Fruit fly (Drosophila melanogaster): ENCODE measurements around the gene CG10375.

The CG10375 gene

dm6 chr3R:23722680-23723372 is 44.7 kb upstream of the CG10375 start, which contains the start of gene CG10365 (continued):
- TF ChIP-seq CG3407 (GFP tag; optimal IDR thresholded peaks at IDR 0.05), result peak; percentile 54
- peak in 1 of 2 experiments; percentile 46 for TF ChIP-seq crp (GFP tag; optimal IDR thresholded peaks at IDR 0.05)
- TF ChIP-seq ac (GFP tag; optimal IDR thresholded peaks at IDR 0.05), result no peak
- TF ChIP-seq CG14667 (GFP tag; IDR thresholded peaks at IDR 0.05), result peak; percentile 62
- TF ChIP-seq ranshi (GFP tag; IDR thresholded peaks at IDR 0.05), result peak; percentile 88
- TF ChIP-seq fd64A (GFP tag; optimal IDR thresholded peaks at IDR 0.05), result no peak
- TF ChIP-seq az2 (GFP tag; optimal IDR thresholded peaks at IDR 0.05), result peak; percentile 81
- no peak for TF ChIP-seq fru (optimal IDR thresholded peaks at IDR 0.05)
- TF ChIP-seq zfh2 (GFP tag; optimal IDR thresholded peaks at IDR 0.05), result no peak
- TF ChIP-seq btn (GFP tag; optimal IDR thresholded peaks at IDR 0.05), result no peak
- peak; percentile 68 for TF ChIP-seq nom (GFP tag; optimal IDR thresholded peaks at IDR 0.05)
- no peak for TF ChIP-seq CG16813 (GFP tag; IDR thresholded peaks at IDR 0.05; ENCODE audit: partially characterized antibody)
- TF ChIP-seq chn (GFP tag; optimal IDR thresholded peaks at IDR 0.05), result no peak
- TF ChIP-seq CG17612 (GFP tag; IDR thresholded peaks at IDR 0.05), result peak; percentile 72
- no peak for TF ChIP-seq usp (GFP tag; optimal IDR thresholded peaks at IDR 0.05)
- TF ChIP-seq ab (GFP tag; optimal IDR thresholded peaks at IDR 0.05), result no peak
- peak in 1 of 2 experiments; percentile 86 for TF ChIP-seq dpn (GFP tag; optimal IDR thresholded peaks at IDR 0.05)
- TF ChIP-seq CG3281 (GFP tag; optimal IDR thresholded peaks at IDR 0.05), result peak; percentile 86
- TF ChIP-seq Hsf (GFP tag; optimal IDR thresholded peaks at IDR 0.05), result peak; percentile 38
- TF ChIP-seq scrt (GFP tag; optimal IDR thresholded peaks at IDR 0.05), result peak; percentile 81
- TF ChIP-seq gcm (GFP tag; optimal IDR thresholded peaks at IDR 0.05), result peak; percentile 91
- TF ChIP-seq sc (optimal IDR thresholded peaks at IDR 0.05), result no peak
- peak; percentile 24 for TF ChIP-seq sc (GFP tag; optimal IDR thresholded peaks at IDR 0.05)
- peak; percentile 70 for TF ChIP-seq CG11696 (GFP tag; IDR thresholded peaks at IDR 0.05)
- no peak for TF ChIP-seq Dip2 (GFP tag; IDR thresholded peaks at IDR 0.05)
- TF ChIP-seq Doc3 (GFP tag; IDR thresholded peaks at IDR 0.05; ENCODE audit: partially characterized antibody), result no peak
- peak; percentile 83 for TF ChIP-seq CG10366 (GFP tag; IDR thresholded peaks at IDR 0.05)
- no peak for TF ChIP-seq stwl (tag; optimal IDR thresholded peaks at IDR 0.05)
- TF ChIP-seq CG5180 (GFP tag; optimal IDR thresholded peaks at IDR 0.05), result peak; percentile 70
- no peak for TF ChIP-seq CG7928 (GFP tag; optimal IDR thresholded peaks at IDR 0.05)
- no peak for TF ChIP-seq gcm2 (GFP tag; optimal IDR thresholded peaks at IDR 0.05)
- peak; percentile 80 for TF ChIP-seq sob (GFP tag; IDR thresholded peaks at IDR 0.05)
- peak; percentile 83 for TF ChIP-seq CG14441 (GFP tag; IDR thresholded peaks at IDR 0.05)
- TF ChIP-seq ash1 (GFP tag; optimal IDR thresholded peaks at IDR 0.05), result no peak
- TF ChIP-seq dm (GFP tag; optimal IDR thresholded peaks at IDR 0.05), result no peak
- TF ChIP-seq CG10543 (GFP tag; optimal IDR thresholded peaks at IDR 0.05), result peak; percentile 69
- TF ChIP-seq Fer3 (tag; optimal IDR thresholded peaks at IDR 0.05), result peak; percentile 92
- TF ChIP-seq CG4404 (GFP tag; IDR thresholded peaks at IDR 0.05), result 0 out of 2 replicates have a peak, but pooled peaks have one; percentile 34
- TF ChIP-seq Trl (optimal IDR thresholded peaks at IDR 0.05), result peak; percentile 78 to 89
- no peak for TF ChIP-seq Trl (GFP tag; optimal IDR thresholded peaks at IDR 0.05)
- TF ChIP-seq tup (GFP tag; optimal IDR thresholded peaks at IDR 0.05), result no peak
- TF ChIP-seq CG14860 (GFP tag; IDR thresholded peaks at IDR 0.05; ENCODE audit: partially characterized antibody), result no peak
- no peak for TF ChIP-seq Taf1 (GFP tag; IDR thresholded peaks at IDR 0.05)
- TF ChIP-seq dmrt99B (tag; optimal IDR thresholded peaks at IDR 0.05), result peak; percentile 95
- peak; percentile 84 for TF ChIP-seq Hr3 (GFP tag; optimal IDR thresholded peaks at IDR 0.05)
- TF ChIP-seq Eip74EF (GFP tag; optimal IDR thresholded peaks at IDR 0.05), result peak in 1 of 2 experiments; percentile 93
- TF ChIP-seq Nf-YC (tag; optimal IDR thresholded peaks at IDR 0.05), result peak; percentile 64
- peak; percentile 52 for TF ChIP-seq psq (GFP tag; optimal IDR thresholded peaks at IDR 0.05)
- no peak for TF ChIP-seq Kr (GFP tag; optimal IDR thresholded peaks at IDR 0.05)
- TF ChIP-seq salm (tag; optimal IDR thresholded peaks at IDR 0.05), result peak; percentile 83

Measured in whole organism, embryonic.